Worm (Caenorhabditis elegans) whole organism, L1 larva: Measurements from ENCODE around the gene C27H5.12.
"Not testable (repeated sequence)": the region's sequence is repeated elsewhere in the genome, so short reads cannot be mapped to it uniquely, and the experiment has no call there.

Source experiments
- F16B12.6 ChIP-seq: fragments of 150-350 bp; optimal IDR thresholded peaks from 2 replicates; lab custom pipeline; 2014; ENCODE audit warnings: missing biosample characterization, missing genetic modification characterization
- aha-1 ChIP-seq: fragments of 150-350 bp; optimal IDR thresholded peaks from 2 replicates; lab custom pipeline; 2014; ENCODE audit warnings: missing biosample characterization, missing genetic modification characterization
- aly-2 ChIP-seq: fragments of 150-350 bp; optimal IDR thresholded peaks from 2 replicates; lab custom pipeline; 2014; ENCODE audit warnings: missing biosample characterization, missing genetic modification characterization
- ama-1 ChIP-seq: fragments of 150-350 bp; optimal IDR thresholded peaks from 2 replicates; lab custom pipeline; 2014
- blmp-1 ChIP-seq: fragments of 150-350 bp; optimal IDR thresholded peaks from 2 replicates; lab custom pipeline; 2014; ENCODE audit warnings: missing biosample characterization, missing genetic modification characterization
- ceh-8 ChIP-seq: fragments of 200-800 bp; sonication (Bioruptor generic); optimal IDR thresholded peaks from 2 replicates; lab custom pipeline; 2018; ENCODE audit warnings: mild to moderate bottlenecking, missing genetic modification characterization, moderate library complexity, missing compliant biosample characterization
- ceh-82 ChIP-seq, 3 experiments: fragments of 150-350 bp in 1 of 3; sonication (generic microtip) in 2 of 3; optimal IDR thresholded peaks; 2 replicates each; lab custom pipeline; 2014 to 2017; ENCODE audit warnings: missing biosample characterization in 3 of 3, missing genetic modification characterization in 3 of 3
- ces-1 ChIP-seq: fragments of 150-350 bp; optimal IDR thresholded peaks from 2 replicates; lab custom pipeline; 2014; ENCODE audit warnings: missing biosample characterization, missing genetic modification reagents, missing genetic modification characterization
- efl-1 ChIP-seq, 4 experiments: fragments of 150-350 bp; optimal IDR thresholded peaks in 3 of 4; peaks in 1 of 4; 1 replicate in 1 of 4; 2 replicates in 3 of 4; lab custom pipeline; 2014; ENCODE audit warnings: missing biosample characterization in 2 of 4, missing genetic modification characterization in 2 of 4, missing genetic modification reagents in 2 of 4
- elt-2 ChIP-seq: sonication (generic microtip); optimal IDR thresholded peaks from 2 replicates; lab custom pipeline; 2016; ENCODE audit warnings: missing genetic modification characterization, mild to moderate bottlenecking, inconsistent platforms, missing compliant biosample characterization, missing genetic modification reagents
- ets-5 ChIP-seq: fragments of 200-800 bp; sonication (Bioruptor generic); IDR thresholded peaks from 2 replicates; pipeline ENCODE4 v1.3.6; 2022; ENCODE audit warnings: missing genetic modification characterization, missing compliant biosample characterization
- fkh-4 ChIP-seq: sonication (generic microtip); optimal IDR thresholded peaks from 2 replicates; lab custom pipeline; 2016; ENCODE audit warnings: missing compliant biosample characterization, missing genetic modification characterization, borderline replicate concordance
- fkh-8 ChIP-seq: sonication (generic microtip); optimal IDR thresholded peaks from 2 replicates; lab custom pipeline; 2016; ENCODE audit warnings: mild to moderate bottlenecking, missing genetic modification characterization, missing compliant biosample characterization
- grh-1 ChIP-seq: fragments of 200-800 bp; sonication (Bioruptor generic); IDR thresholded peaks from 2 replicates; pipeline ENCODE4 v1.3.6; 2022; ENCODE audit warnings: missing genetic modification reagents, missing genetic modification characterization, missing compliant biosample characterization
- hlh-17 ChIP-seq: fragments of 200-800 bp; sonication (Bioruptor generic); optimal IDR thresholded peaks from 2 replicates; lab custom pipeline; 2018; ENCODE audit warnings: missing genetic modification characterization, mild to moderate bottlenecking, missing compliant biosample characterization, moderate library complexity, borderline replicate concordance
- hlh-4 ChIP-seq: sonication (generic microtip); optimal IDR thresholded peaks from 2 replicates; lab custom pipeline; 2016; ENCODE audit warnings: mild to moderate bottlenecking, missing genetic modification characterization, missing compliant biosample characterization
- jun-1 ChIP-seq: fragments of 150-350 bp; optimal IDR thresholded peaks from 2 replicates; lab custom pipeline; 2014; ENCODE audit warnings: missing biosample characterization, missing genetic modification reagents, missing genetic modification characterization
- lin-13 ChIP-seq: fragments of 150-350 bp; optimal IDR thresholded peaks from 2 replicates; lab custom pipeline; 2014; ENCODE audit warnings: missing biosample characterization, missing genetic modification reagents, missing genetic modification characterization
- lin-14 ChIP-seq: fragments of 200-800 bp; sonication (Bioruptor generic); optimal IDR thresholded peaks from 2 replicates; lab custom pipeline; 2018; ENCODE audit warnings: mild to moderate bottlenecking, missing genetic modification characterization, moderate library complexity, missing compliant biosample characterization
- lin-35 ChIP-seq, 2 experiments: fragments of 150-350 bp; optimal IDR thresholded peaks; 2 replicates each; lab custom pipeline; 2014; ENCODE audit warnings: missing biosample characterization in 2 of 2, missing genetic modification characterization in 2 of 2, missing genetic modification reagents in 2 of 2
- lir-3 ChIP-seq: sonication (generic microtip); optimal IDR thresholded peaks from 2 replicates; lab custom pipeline; 2016; ENCODE audit warnings: mild to moderate bottlenecking, missing genetic modification characterization, moderate library complexity, missing compliant biosample characterization; ENCODE audit not compliant: poor library complexity
- lsy-2 ChIP-seq, 2 experiments: fragments of 150-350 bp; optimal IDR thresholded peaks; 2 replicates each; lab custom pipeline; 2014; ENCODE audit warnings: missing biosample characterization in 2 of 2, missing genetic modification characterization in 2 of 2
- mep-1 ChIP-seq: fragments of 150-350 bp; optimal IDR thresholded peaks from 2 replicates; lab custom pipeline; 2014; ENCODE audit warnings: missing biosample characterization, missing genetic modification characterization
- nhr-12 ChIP-seq: sonication (generic microtip); optimal IDR thresholded peaks from 2 replicates; lab custom pipeline; 2017; ENCODE audit warnings: missing biosample characterization, missing genetic modification characterization
- nhr-19 ChIP-seq: fragments of 200-800 bp; sonication (Bioruptor generic); conservative IDR thresholded peaks from 2 replicates; pipeline ENCODE4 v1.3.6; 2022; ENCODE audit warnings: missing genetic modification characterization, missing compliant biosample characterization
- nhr-28 ChIP-seq: fragments of 150-350 bp; optimal IDR thresholded peaks from 2 replicates; lab custom pipeline; 2014; ENCODE audit warnings: missing biosample characterization, missing genetic modification characterization
- nhr-71 ChIP-seq: sonication (generic microtip); optimal IDR thresholded peaks from 2 replicates; lab custom pipeline; 2016; ENCODE audit warnings: mild to moderate bottlenecking, missing genetic modification characterization, moderate library complexity, missing compliant biosample characterization
- nhr-76 ChIP-seq: sonication (generic microtip); optimal IDR thresholded peaks from 2 replicates; lab custom pipeline; 2017; ENCODE audit warnings: missing biosample characterization, missing genetic modification characterization
- nhr-84 ChIP-seq: sonication (generic microtip); optimal IDR thresholded peaks from 2 replicates; lab custom pipeline; 2017; ENCODE audit warnings: missing biosample characterization, missing genetic modification characterization
- nhr-85 ChIP-seq: sonication (generic microtip); peaks from one replicate; lab custom pipeline; 2016; ENCODE audit warnings: missing genetic modification characterization, inconsistent platforms, missing compliant biosample characterization
- nhr-90 ChIP-seq: sonication (generic microtip); optimal IDR thresholded peaks from 2 replicates; lab custom pipeline; 2016; ENCODE audit warnings: mild to moderate bottlenecking, missing genetic modification characterization, missing compliant biosample characterization; ENCODE audit not compliant: poor library complexity
- pag-3 ChIP-seq: sonication (generic microtip); optimal IDR thresholded peaks from 2 replicates; lab custom pipeline; 2017; ENCODE audit warnings: missing genetic modification characterization, mild to moderate bottlenecking, missing compliant biosample characterization, antibody characterized with exemption, borderline replicate concordance; ENCODE audit not compliant: insufficient read depth
- pqm-1 ChIP-seq: sonication (generic microtip); optimal IDR thresholded peaks from 3 replicates; lab custom pipeline; 2017; ENCODE audit warnings: missing biosample characterization, missing genetic modification characterization
- rnt-1 ChIP-seq: sonication (generic microtip); optimal IDR thresholded peaks from 2 replicates; lab custom pipeline; 2016; ENCODE audit warnings: mild to moderate bottlenecking, missing genetic modification characterization, moderate library complexity, missing compliant biosample characterization
- skn-1 ChIP-seq: fragments of 150-350 bp; optimal IDR thresholded peaks from 2 replicates; lab custom pipeline; 2014; ENCODE audit warnings: missing biosample characterization, missing genetic modification characterization
- snu-23 ChIP-seq: sonication (generic microtip); optimal IDR thresholded peaks from 2 replicates; lab custom pipeline; 2016; ENCODE audit warnings: missing genetic modification characterization, missing compliant biosample characterization
- swsn-7 ChIP-seq: sonication (generic microtip); optimal IDR thresholded peaks from 2 replicates; lab custom pipeline; 2016; ENCODE audit warnings: missing genetic modification characterization, missing compliant biosample characterization
- tlp-1 ChIP-seq: fragments of 150-350 bp; optimal IDR thresholded peaks from 2 replicates; lab custom pipeline; 2014; ENCODE audit warnings: missing biosample characterization, missing genetic modification characterization
- unc-130 ChIP-seq: fragments of 150-350 bp; optimal IDR thresholded peaks from 2 replicates; lab custom pipeline; 2017; ENCODE audit warnings: missing biosample characterization, missing genetic modification characterization, inconsistent platforms
- xbp-1 ChIP-seq: sonication (generic microtip); optimal IDR thresholded peaks from 2 replicates; lab custom pipeline; 2016; ENCODE audit warnings: missing genetic modification characterization, missing compliant biosample characterization
- zag-1 ChIP-seq: fragments of 150-350 bp; optimal IDR thresholded peaks from 2 replicates; lab custom pipeline; 2014; ENCODE audit warnings: missing biosample characterization, missing genetic modification characterization

The C27H5.12 gene

DNA sequence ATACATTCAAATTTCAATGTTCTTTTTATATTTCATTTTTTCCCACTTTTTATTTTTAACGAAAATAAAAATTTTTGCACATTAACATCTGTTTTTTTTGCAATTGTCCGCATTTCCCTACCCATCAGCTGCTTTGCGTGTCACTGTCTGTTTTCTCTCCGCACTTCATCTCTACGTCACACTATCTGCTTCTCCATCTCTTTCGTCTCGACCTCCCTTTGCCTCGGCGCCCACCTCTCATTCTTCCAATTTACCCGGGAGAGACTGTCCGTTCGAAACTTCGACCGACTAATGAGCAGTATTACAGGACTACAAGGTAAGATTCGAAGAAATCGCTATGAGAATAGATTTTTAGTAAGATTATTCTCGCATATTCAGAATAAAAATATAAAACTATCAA, 6.0 kb downstream of the C27H5.12 start, which contains the start of gene C27H5.2:
TSS of gene C27H5.2 (plus strand) at position 190 of the 400 bp plus-strand sequence.
- TF ChIP-seq lin-14 (GFP tag; lab: Kevin White, UChicago) (peak; percentile 42), efl-1 (optimal IDR thresholded peaks at IDR 0.05; lab: Kevin White, UChicago) (peak; percentile 4 to 7), efl-1 (GFP tag; optimal IDR thresholded peaks at IDR 0.05 in 1 of 2; lab: Kevin White, UChicago) (no peak), snu-23 (GFP tag; lab: Kevin White, UChicago) (peak; percentile 5), lsy-2 (tag; optimal IDR thresholded peaks at IDR 0.05; lab: Kevin White, UChicago) (peak in 1 of 2 experiments; percentile 8), nhr-90 (tag; lab: Kevin White, UChicago) (no peak), aha-1 (tag; lab: Kevin White, UChicago) (no peak), nhr-85 (tag; lab: Kevin White, UChicago) (peak; percentile 20), ces-1 (GFP tag; lab: Kevin White, UChicago) (no peak), rnt-1 (tag; lab: Kevin White, UChicago) (peak; percentile 18), blmp-1 (peak; percentile 33), nhr-71 (tag; lab: Kevin White, UChicago) (peak; percentile 13), ama-1 (lab: Kevin White, UChicago) (peak; percentile 26), mep-1 (peak; percentile 12), xbp-1 (peak; percentile 12), pqm-1 (tag; lab: Kevin White, UChicago) (no peak)

DNA sequence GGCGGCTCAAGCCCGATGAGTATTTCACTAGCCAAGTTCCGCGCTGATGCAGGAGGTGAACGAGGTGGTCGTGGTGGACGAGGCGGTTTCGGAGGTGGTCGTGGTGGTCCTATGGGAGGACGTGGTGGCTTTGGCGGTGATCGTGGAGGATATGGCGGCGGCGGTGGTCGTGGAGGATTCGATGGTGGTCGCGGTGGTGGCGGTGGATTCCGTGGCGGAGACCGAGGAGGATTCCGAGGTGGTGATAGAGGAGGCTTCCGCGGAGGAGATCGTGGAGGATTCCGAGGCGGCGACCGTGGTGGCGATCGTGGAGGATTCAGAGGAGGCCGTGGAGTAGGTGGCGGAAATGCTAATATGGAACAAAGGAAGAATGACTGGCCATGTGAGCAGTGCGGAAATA, 6.7 kb downstream of the C27H5.12 start:
- TF ChIP-seq ceh-8 (GFP tag; lab: Kevin White, UChicago) (peak; percentile 19), efl-1 (optimal IDR thresholded peaks at IDR 0.05; lab: Kevin White, UChicago) (no peak), efl-1 (GFP tag; optimal IDR thresholded peaks at IDR 0.05 in 1 of 2; lab: Kevin White, UChicago) (peak in 1 of 2 experiments; percentile 28), tlp-1 (tag; lab: Kevin White, UChicago) (no peak)

DNA sequence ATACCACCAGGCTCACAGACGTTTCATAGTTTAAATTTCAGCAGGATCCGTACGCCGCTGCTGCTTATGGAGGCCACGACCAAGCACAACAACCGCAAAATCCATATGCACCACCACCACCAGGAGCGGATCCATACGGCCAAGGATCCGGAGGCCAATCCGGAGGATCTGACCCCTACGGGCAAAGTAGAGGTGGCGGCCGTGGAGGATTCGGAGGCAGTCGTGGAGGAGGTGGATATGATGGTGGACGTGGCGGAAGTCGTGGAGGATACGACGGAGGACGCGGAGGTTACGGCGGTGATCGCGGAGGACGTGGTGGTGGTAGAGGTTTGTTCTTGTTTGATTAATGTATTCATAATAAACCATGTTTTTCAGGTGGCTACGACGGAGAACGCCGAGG, 8.3 kb downstream of the C27H5.12 start:
- TF ChIP-seq efl-1 (optimal IDR thresholded peaks at IDR 0.05; lab: Kevin White, UChicago) = not testable (repeated sequence)
- peak in 1 of 2 experiments; percentile 50 for TF ChIP-seq efl-1 (GFP tag; optimal IDR thresholded peaks at IDR 0.05 in 1 of 2; lab: Kevin White, UChicago)
- TF ChIP-seq, all 84 proteins: peak for 1; not testable (repeated sequence) for 83

DNA sequence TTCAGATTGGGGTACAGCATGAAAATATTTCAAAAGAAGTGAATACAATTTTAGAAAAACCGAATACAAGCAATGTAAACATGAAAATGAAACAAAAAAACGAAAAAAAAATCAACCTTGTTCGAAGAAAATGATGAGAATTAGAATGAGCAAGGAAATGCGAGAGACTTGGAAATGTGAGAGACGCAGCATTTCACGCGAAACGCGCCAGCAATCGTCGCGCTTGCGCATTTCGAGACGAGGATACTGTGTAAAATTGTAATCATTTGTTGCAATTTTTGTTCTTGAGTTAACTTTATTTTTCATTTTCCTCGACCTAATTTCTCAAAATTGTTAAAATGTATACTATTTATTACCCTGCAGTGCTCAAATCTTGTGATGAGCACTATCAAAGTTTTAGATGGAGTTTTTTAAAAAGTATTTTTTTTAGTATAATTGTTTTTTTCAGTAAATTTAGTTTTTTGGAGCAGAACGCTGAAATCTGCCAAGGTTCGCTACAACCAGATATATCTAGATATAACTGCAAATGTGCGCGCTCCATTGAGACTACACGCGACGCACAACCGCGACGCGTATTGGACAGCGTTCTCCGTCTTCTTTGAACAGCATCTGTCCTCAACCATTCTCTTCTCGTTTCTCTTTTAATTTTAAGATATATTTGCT, 9.3 kb downstream of the C27H5.12 start, which contains the start of gene fust-1:
TSS of gene fust-1 (plus strand) at position 613 of the 663 bp plus-strand sequence.
- TF ChIP-seq nhr-71 (tag; lab: Kevin White, UChicago) (peak; percentile 98), fkh-4 (tag; lab: Kevin White, UChicago) (peak; percentile 81), mep-1 (peak; percentile 99), F16B12.6 (peak; percentile 78), hlh-4 (no peak), pqm-1 (tag; lab: Kevin White, UChicago) (no peak), efl-1 (optimal IDR thresholded peaks at IDR 0.05; lab: Kevin White, UChicago) (peak; percentile 94 to 96), efl-1 (GFP tag; optimal IDR thresholded peaks at IDR 0.05 in 1 of 2; lab: Kevin White, UChicago) (peak; percentile 86 to 99), nhr-12 (tag; lab: Kevin White, UChicago) (no peak), unc-130 (tag; lab: Kevin White, UChicago) (peak; percentile 98), nhr-19 (GFP tag; lab: Robert Waterston, UW) (peak; percentile 97), rnt-1 (tag; lab: Kevin White, UChicago) (peak; percentile 97), xbp-1 (peak; percentile 96), ets-5 (GFP tag; lab: Robert Waterston, UW) (no peak), lsy-2 (tag; optimal IDR thresholded peaks at IDR 0.05; lab: Kevin White, UChicago) (peak; percentile 97), jun-1 (peak; percentile 96), nhr-76 (tag; lab: Kevin White, UChicago) (no peak), lin-35 (GFP tag; optimal IDR thresholded peaks at IDR 0.05; lab: Kevin White, UChicago) (peak; percentile 90 to 94), swsn-7 (peak; percentile 98), lir-3 (tag; lab: Kevin White, UChicago) (peak; percentile 86), elt-2 (tag; lab: Kevin White, UChicago) (peak; percentile 93), snu-23 (GFP tag; lab: Kevin White, UChicago) (peak; percentile 99), pag-3 (tag; lab: Kevin White, UChicago) (peak; percentile 75), nhr-85 (tag; lab: Kevin White, UChicago) (peak; percentile 99), hlh-17 (GFP tag; lab: Kevin White, UChicago) (no peak), lin-13 (GFP tag; lab: Kevin White, UChicago) (peak; percentile 94), nhr-84 (tag; lab: Kevin White, UChicago) (no peak), ces-1 (GFP tag; lab: Kevin White, UChicago) (no peak), aly-2 (tag; lab: Kevin White, UChicago) (peak; percentile 94), nhr-28 (tag; lab: Kevin White, UChicago) (peak; percentile 4), nhr-90 (tag; lab: Kevin White, UChicago) (peak; percentile 97), skn-1 (peak; percentile 98), grh-1 (GFP tag; lab: Robert Waterston, UW) (peak; percentile 97), fkh-8 (tag; lab: Kevin White, UChicago) (peak; percentile 94), aha-1 (tag; lab: Kevin White, UChicago) (peak; percentile 84), zag-1 (tag; lab: Kevin White, UChicago) (peak; percentile 41), ceh-82 (tag; optimal IDR thresholded peaks at IDR 0.05; lab: Kevin White, UChicago) (peak; percentile 98 to 99 (median 98))
